Fruit fly (Drosophila melanogaster) whole organism: ENCODE measurements around the gene CG32706.

Source experiments
- CG8478 ChIP-seq: fragments of >200 bp; optimal IDR thresholded peaks from 2 replicates; lab custom pipeline; 2018; ENCODE audit warnings: inconsistent platforms
- Dll ChIP-seq: fragments of >200 bp; optimal IDR thresholded peaks from 2 replicates; lab custom pipeline; 2017
- EcR ChIP-seq, 2 experiments: fragments of >200 bp; optimal IDR thresholded peaks; 2 replicates each; lab custom pipeline; 2017; ENCODE audit warnings: missing biosample characterization in 2 of 2, missing genetic modification characterization in 2 of 2, missing genetic modification reagents in 2 of 2
- pan ChIP-seq: fragments of >200 bp; optimal IDR thresholded peaks from 2 replicates; lab custom pipeline; 2017
- psq ChIP-seq: fragments of >200 bp; optimal IDR thresholded peaks from 2 replicates; lab custom pipeline; 2017
- usp ChIP-seq: fragments of >200 bp; optimal IDR thresholded peaks from 2 replicates; lab custom pipeline; 2017; ENCODE audit warnings: missing biosample characterization, missing genetic modification characterization, mixed read lengths

The CG32706 gene

dm6 chrX:9048941-9049340 is 38.0 kb upstream of the CG32706 start:
- TF ChIP-seq pan (lab: Kevin White, UChicago) = no peak
- TF ChIP-seq Dll (lab: Kevin White, UChicago) = no peak
- no peak for TF ChIP-seq CG8478 (lab: Kevin White, UChicago)
- no peak for TF ChIP-seq psq
- no peak for TF ChIP-seq EcR (GFP tag; optimal IDR thresholded peaks at IDR 0.05; lab: Kevin White, UChicago)
- TF ChIP-seq usp (GFP tag; lab: Kevin White, UChicago) = no peak

dm6 chrX:9060078-9060477 is 26.9 kb upstream of the CG32706 start:
- no peak for TF ChIP-seq psq
- no peak for TF ChIP-seq EcR (GFP tag; optimal IDR thresholded peaks at IDR 0.05; lab: Kevin White, UChicago)
- no peak for TF ChIP-seq Dll (lab: Kevin White, UChicago)
- no peak for TF ChIP-seq CG8478 (lab: Kevin White, UChicago)
- TF ChIP-seq pan (lab: Kevin White, UChicago) = no peak
- TF ChIP-seq usp (GFP tag; lab: Kevin White, UChicago) = no peak

DNA sequence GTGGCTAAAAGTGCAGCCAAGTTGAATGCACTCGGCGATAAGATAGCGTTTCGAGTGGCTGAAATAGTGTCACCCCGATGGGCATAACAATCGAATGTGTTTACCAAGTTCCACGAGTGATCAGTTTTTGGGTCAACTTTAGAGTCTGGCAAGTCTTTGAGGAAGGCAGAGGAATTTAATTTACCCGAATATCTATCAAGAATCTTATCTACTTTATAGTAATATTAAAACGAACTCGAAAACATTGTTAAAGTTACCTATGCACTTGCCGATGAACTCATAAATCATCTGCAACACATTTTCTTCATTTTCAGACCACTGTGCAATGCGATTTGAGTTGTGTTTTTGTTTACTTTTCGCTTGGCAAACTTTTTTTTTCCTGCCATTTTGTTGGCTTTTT is 25.6 kb upstream of the CG32706 start:
- TF ChIP-seq usp (GFP tag; lab: Kevin White, UChicago) = no peak
- no peak for TF ChIP-seq pan (lab: Kevin White, UChicago)
- TF ChIP-seq CG8478 (lab: Kevin White, UChicago) = no peak
- no peak for TF ChIP-seq Dll (lab: Kevin White, UChicago)
- TF ChIP-seq EcR (GFP tag; optimal IDR thresholded peaks at IDR 0.05; lab: Kevin White, UChicago) = no peak
- no peak for TF ChIP-seq psq

- no peak for TF ChIP-seq CG8478 (lab: Kevin White, UChicago)
- TF ChIP-seq Dll (lab: Kevin White, UChicago) = no peak
- no peak for TF ChIP-seq pan (lab: Kevin White, UChicago)
- TF ChIP-seq psq = no peak
- TF ChIP-seq EcR (GFP tag; optimal IDR thresholded peaks at IDR 0.05; lab: Kevin White, UChicago) = no peak
- TF ChIP-seq usp (GFP tag; lab: Kevin White, UChicago) = no peak
These were observed 24.3 kb upstream of the CG32706 start for dm6 chrX:9062665-9063064.

DNA sequence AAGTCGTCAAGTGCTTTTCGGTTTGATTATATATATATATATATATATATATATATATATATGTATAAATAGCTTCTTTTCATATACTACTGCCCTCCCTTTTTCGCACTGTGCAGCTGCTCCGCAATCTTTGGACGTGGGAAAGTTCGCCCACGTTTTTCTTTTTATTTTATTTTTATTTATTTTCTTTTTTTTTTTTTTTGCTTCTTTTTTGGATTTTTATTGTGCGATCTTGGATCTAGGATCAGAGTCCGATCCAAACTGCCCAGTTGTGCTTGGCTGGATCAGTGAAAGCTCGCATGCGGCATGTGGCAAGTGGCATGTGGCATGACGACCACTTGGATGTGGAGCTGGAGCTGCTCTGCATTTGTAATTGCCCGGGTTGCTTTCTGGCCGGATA is 23.5 kb upstream of the CG32706 start:
- no peak for TF ChIP-seq EcR (GFP tag; optimal IDR thresholded peaks at IDR 0.05; lab: Kevin White, UChicago)
- no peak for TF ChIP-seq Dll (lab: Kevin White, UChicago)
- no peak for TF ChIP-seq usp (GFP tag; lab: Kevin White, UChicago)
- TF ChIP-seq CG8478 (lab: Kevin White, UChicago) = no peak
- TF ChIP-seq psq = no peak
- no peak for TF ChIP-seq pan (lab: Kevin White, UChicago)

dm6 chrX:9064029-9064428 is 22.9 kb upstream of the CG32706 start:
- TF ChIP-seq EcR (GFP tag; optimal IDR thresholded peaks at IDR 0.05; lab: Kevin White, UChicago) (no peak), usp (GFP tag; lab: Kevin White, UChicago) (no peak), psq (no peak), pan (lab: Kevin White, UChicago) (no peak), CG8478 (lab: Kevin White, UChicago) (no peak), Dll (lab: Kevin White, UChicago) (no peak)

DNA sequence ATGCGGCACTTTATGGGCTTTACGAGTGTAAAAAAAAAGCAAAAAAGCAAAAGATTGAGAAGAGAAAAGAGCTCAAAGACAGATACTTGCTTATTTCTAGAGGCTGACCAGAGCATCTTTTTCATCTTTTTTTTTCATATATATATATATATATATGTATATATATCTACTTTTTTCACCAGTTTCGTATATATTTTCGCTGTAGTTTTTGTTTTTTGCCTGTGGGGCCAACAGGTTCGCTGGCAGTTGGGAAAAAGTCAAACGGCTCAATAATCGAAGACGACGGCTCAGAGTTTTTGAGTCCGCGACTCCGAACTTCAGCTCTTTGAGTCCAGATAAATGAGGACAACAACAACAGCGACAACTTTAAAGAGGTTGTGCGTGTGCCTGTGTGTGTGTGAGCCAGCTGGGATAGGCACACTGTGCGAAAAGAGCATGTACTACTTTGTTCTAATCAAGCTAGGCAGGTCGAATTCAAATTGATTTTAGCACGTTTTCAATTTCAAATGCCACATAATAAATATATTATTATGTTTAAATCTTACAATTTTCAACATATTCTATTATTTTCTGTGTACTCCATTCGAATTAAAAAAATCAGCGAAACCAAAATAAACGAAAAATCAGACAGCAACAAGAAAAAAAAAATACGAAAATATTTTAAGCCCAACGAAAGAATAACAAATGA is 20.0 kb upstream of the CG32706 start:
- no peak for TF ChIP-seq usp (GFP tag; lab: Kevin White, UChicago)
- no peak for TF ChIP-seq pan (lab: Kevin White, UChicago)
- no peak for TF ChIP-seq psq
- no peak for TF ChIP-seq Dll (lab: Kevin White, UChicago)
- no peak for TF ChIP-seq EcR (GFP tag; optimal IDR thresholded peaks at IDR 0.05; lab: Kevin White, UChicago)
- no peak for TF ChIP-seq CG8478 (lab: Kevin White, UChicago)

dm6 chrX:9067754-9068477 is 19.0 kb upstream of the CG32706 start, which contains the start of gene CG15365:
Gene CG15365 (minus strand): TSS chrX:9067983.
- TF ChIP-seq usp (GFP tag; lab: Kevin White, UChicago) = no peak

- TF ChIP-seq pan (lab: Kevin White, UChicago) (no peak), usp (GFP tag; lab: Kevin White, UChicago) (no peak), EcR (GFP tag; optimal IDR thresholded peaks at IDR 0.05; lab: Kevin White, UChicago) (no peak), Dll (lab: Kevin White, UChicago) (no peak), psq (no peak), CG8478 (lab: Kevin White, UChicago) (no peak)
These were observed 18.1 kb upstream of the CG32706 start for dm6 chrX:9068822-9069221.

- TF ChIP-seq CG8478 (lab: Kevin White, UChicago) = no peak
- no peak for TF ChIP-seq pan (lab: Kevin White, UChicago)
- TF ChIP-seq EcR (GFP tag; optimal IDR thresholded peaks at IDR 0.05; lab: Kevin White, UChicago) = no peak
- TF ChIP-seq usp (GFP tag; lab: Kevin White, UChicago) = no peak
- no peak for TF ChIP-seq psq
- TF ChIP-seq Dll (lab: Kevin White, UChicago) = no peak
These were observed 15.6 kb upstream of the CG32706 start, which contains the start of gene CG10970 for dm6 chrX:9071308-9071707. Gene CG10970 (minus strand): TSS chrX:9071408.

dm6 chrX:9074040-9074439 is 12.9 kb upstream of the CG32706 start:
- TF ChIP-seq CG8478 (lab: Kevin White, UChicago) = no peak
- TF ChIP-seq psq = no peak
- TF ChIP-seq Dll (lab: Kevin White, UChicago) = no peak
- TF ChIP-seq pan (lab: Kevin White, UChicago) = no peak
